Worm (Caenorhabditis elegans) whole organism, young adult: ENCODE measurements around the gene F58F12.12.

Source experiments
- B0336.3 ChIP-seq: fragments of 200-800 bp; sonication (Bioruptor generic); IDR thresholded peaks from 2 replicates; pipeline ENCODE4 v1.3.6; 2022; ENCODE audit warnings: missing genetic modification characterization, missing compliant biosample characterization
- F49E8.2 ChIP-seq: sonication (generic microtip); optimal IDR thresholded peaks from 3 replicates; lab custom pipeline; 2017; ENCODE audit warnings: missing genetic modification characterization, mild to moderate bottlenecking, missing compliant biosample characterization, antibody characterized with exemption, moderate library complexity; ENCODE audit not compliant: insufficient read depth
- ama-1 ChIP-seq, 3 experiments: fragments of 150-350 bp in 1 of 3; sonication (generic microtip) in 2 of 3; optimal IDR thresholded peaks; 2 replicates each; lab custom pipeline; 2014 to 2018; ENCODE audit warnings: missing biosample characterization in 2 of 3, missing genetic modification characterization in 2 of 3, missing genetic modification reagents in 2 of 3
- ets-4 ChIP-seq: fragments of 200-800 bp; sonication (Bioruptor generic); optimal IDR thresholded peaks from 2 replicates; lab custom pipeline; 2018; ENCODE audit warnings: mild to moderate bottlenecking, missing genetic modification characterization, missing compliant biosample characterization
- nfya-1 ChIP-seq: sonication (generic microtip); optimal IDR thresholded peaks from 2 replicates; lab custom pipeline; 2017; ENCODE audit warnings: antibody characterized with exemption, missing compliant biosample characterization, missing genetic modification characterization, borderline replicate concordance; ENCODE audit not compliant: insufficient read depth
- pha-4 ChIP-seq: fragments of 150-350 bp; sonication (generic microtip); optimal IDR thresholded peaks from 2 replicates; lab custom pipeline; 2014; ENCODE audit warnings: missing biosample characterization, missing genetic modification reagents, missing genetic modification characterization

DNA sequence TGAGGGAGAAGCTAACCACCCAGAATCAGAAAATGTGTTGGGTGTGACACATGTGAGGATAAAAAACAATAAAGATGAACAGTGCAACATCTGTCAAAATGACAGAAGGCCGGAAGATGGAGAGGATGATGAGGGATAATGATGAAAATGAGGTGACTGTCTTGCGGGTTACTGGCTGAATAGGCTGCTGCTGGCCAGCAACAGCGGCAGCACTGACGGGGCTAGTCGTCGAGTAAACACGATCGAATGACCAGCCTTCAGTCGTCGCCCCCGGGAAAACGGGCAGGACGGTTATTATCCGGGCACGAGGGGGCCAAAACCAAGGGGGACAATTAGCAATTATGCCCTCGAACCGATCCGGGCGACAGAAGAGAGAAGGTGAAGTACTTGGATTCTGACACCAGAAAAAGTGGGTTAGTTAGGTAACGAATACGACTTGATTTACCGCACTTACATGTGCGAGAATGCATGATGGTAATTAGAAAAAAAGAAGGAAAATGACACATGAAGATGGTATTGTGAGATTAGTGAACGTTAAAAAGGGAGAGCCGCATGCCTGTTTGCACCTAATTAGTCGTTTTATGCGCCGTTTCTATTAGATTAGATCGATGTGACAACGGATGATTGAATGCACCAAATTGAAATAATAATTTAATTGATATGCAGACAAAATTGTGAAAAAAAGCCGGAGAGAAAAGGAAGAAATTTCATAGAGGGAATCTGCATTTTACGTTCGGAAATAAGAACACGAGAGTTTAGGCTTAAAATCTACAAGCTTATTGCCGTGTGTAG, 30.9 kb downstream of the F58F12.12 start:
- TF ChIP-seq F49E8.2 (tag; lab: Kevin White, UChicago): no peak
- no peak for TF ChIP-seq pha-4 (tag; lab: Kevin White, UChicago)
- TF ChIP-seq nfya-1 (tag; lab: Kevin White, UChicago): no peak
- no peak for TF ChIP-seq B0336.3
- TF ChIP-seq ama-1 (optimal IDR thresholded peaks at IDR 0.05; lab: Kevin White, UChicago): no peak
- no peak for TF ChIP-seq ama-1 (GFP tag; optimal IDR thresholded peaks at IDR 0.05; lab: Kevin White, UChicago)
- TF ChIP-seq ets-4 (GFP tag; lab: Kevin White, UChicago): no peak
